Worm (Caenorhabditis elegans) whole organism, young adult: ENCODE results near the gene ZC317.2.

Source experiments
- B0035.1 ChIP-seq: sonication (generic microtip); optimal IDR thresholded peaks from 2 replicates; lab custom pipeline; 2016; ENCODE audit warnings: missing genetic modification characterization, mild to moderate bottlenecking, missing compliant biosample characterization, missing genotype, missing genetic modification reagents
- C06A6.2 ChIP-seq: fragments of 200-800 bp; sonication (Bioruptor generic); conservative IDR thresholded peaks from 2 replicates; pipeline ENCODE4 v1.3.6; 2022; ENCODE audit warnings: missing genetic modification characterization, missing compliant biosample characterization
- F33H1.4 ChIP-seq: fragments of 200-800 bp; sonication (Bioruptor generic); IDR thresholded peaks from 2 replicates; pipeline ENCODE4 v1.3.6; 2022; ENCODE audit warnings: missing genetic modification reagents, missing genetic modification characterization, missing compliant biosample characterization
- F39B2.1 ChIP-seq: fragments of 200-800 bp; sonication (Bioruptor generic); IDR thresholded peaks from 2 replicates; pipeline ENCODE4 v1.3.6; 2022; ENCODE audit warnings: missing genetic modification reagents, missing genetic modification characterization, missing compliant biosample characterization
- F57C9.4 ChIP-seq: sonication (generic microtip); optimal IDR thresholded peaks from 2 replicates; lab custom pipeline; 2017; ENCODE audit warnings: mild to moderate bottlenecking, missing genetic modification characterization, missing compliant biosample characterization
- T26A5.8 ChIP-seq: sonication (generic microtip); optimal IDR thresholded peaks from 2 replicates; lab custom pipeline; 2016; ENCODE audit warnings: missing genetic modification characterization, missing compliant biosample characterization
- Y53G8AR.9 ChIP-seq: fragments of 200-800 bp; sonication (Bioruptor generic); conservative IDR thresholded peaks from 2 replicates; pipeline ENCODE4 v1.3.6; 2022; ENCODE audit warnings: missing genetic modification reagents, missing genetic modification characterization, missing compliant biosample characterization
- ZK185.1 ChIP-seq: sonication (generic microtip); optimal IDR thresholded peaks from 2 replicates; lab custom pipeline; 2016; ENCODE audit warnings: mild to moderate bottlenecking, missing genetic modification characterization, missing compliant biosample characterization; ENCODE audit not compliant: poor library complexity, severe bottlenecking
- athp-1 ChIP-seq: sonication (generic microtip); optimal IDR thresholded peaks from 2 replicates; lab custom pipeline; 2017; ENCODE audit warnings: mild to moderate bottlenecking, missing genetic modification characterization, missing compliant biosample characterization
- bed-1 ChIP-seq: fragments of 200-800 bp; sonication (Bioruptor generic); IDR thresholded peaks from 2 replicates; pipeline ENCODE4 v1.3.6; 2022; ENCODE audit warnings: missing genetic modification reagents, missing genetic modification characterization, missing compliant biosample characterization
- ccch-3 ChIP-seq: fragments of 200-800 bp; sonication (Bioruptor generic); optimal IDR thresholded peaks from 2 replicates; lab custom pipeline; 2018; ENCODE audit warnings: mild to moderate bottlenecking, missing genetic modification characterization, missing compliant biosample characterization
- ceh-40 ChIP-seq: fragments of 200-800 bp; sonication (Bioruptor generic); IDR thresholded peaks from 2 replicates; pipeline ENCODE4 v1.3.6; 2022; ENCODE audit warnings: missing genetic modification characterization, missing compliant biosample characterization
- die-1 ChIP-seq: sonication (generic microtip); optimal IDR thresholded peaks from 2 replicates; lab custom pipeline; 2016; ENCODE audit warnings: missing genotype, mild to moderate bottlenecking, missing genetic modification characterization, missing compliant biosample characterization
- egl-44 ChIP-seq: fragments of 200-800 bp; sonication (Bioruptor generic); IDR thresholded peaks from 2 replicates; pipeline ENCODE4 v1.3.6; 2022; ENCODE audit warnings: missing genetic modification reagents, missing genetic modification characterization, missing compliant biosample characterization
- fkh-3 ChIP-seq: sonication (generic microtip); optimal IDR thresholded peaks from 2 replicates; lab custom pipeline; 2016; ENCODE audit warnings: mild to moderate bottlenecking, missing genetic modification characterization, missing compliant biosample characterization
- him-1 ChIP-seq: sonication (generic microtip); optimal IDR thresholded peaks from 2 replicates; lab custom pipeline; 2016; ENCODE audit warnings: missing genotype, missing genetic modification reagents, missing genetic modification characterization, missing compliant biosample characterization
- hlh-12 ChIP-seq: sonication (generic microtip); optimal IDR thresholded peaks from 2 replicates; lab custom pipeline; 2016; ENCODE audit warnings: missing genetic modification characterization, missing compliant biosample characterization
- hrde-1 ChIP-seq: sonication (generic microtip); optimal IDR thresholded peaks from 2 replicates; lab custom pipeline; 2016; ENCODE audit warnings: missing genetic modification characterization, mild to moderate bottlenecking, missing compliant biosample characterization, moderate library complexity, missing genotype, missing genetic modification reagents, borderline replicate concordance
- let-526 ChIP-seq: fragments of 200-800 bp; sonication (Bioruptor generic); IDR thresholded peaks from 2 replicates; pipeline ENCODE4 v1.3.6; 2022; ENCODE audit warnings: missing genetic modification reagents, missing genetic modification characterization, missing compliant biosample characterization
- lin-26 ChIP-seq: fragments of 200-800 bp; sonication (Bioruptor generic); IDR thresholded peaks from 2 replicates; pipeline ENCODE4 v1.3.6; 2022; ENCODE audit warnings: missing genetic modification reagents, missing genetic modification characterization, missing compliant biosample characterization
- lin-35 ChIP-seq, 3 experiments: fragments of 150-350 bp in 2 of 3; sonication (generic microtip) in 1 of 3; optimal IDR thresholded peaks; 2 replicates each; lab custom pipeline; 2014 to 2018; ENCODE audit warnings: missing biosample characterization in 3 of 3, missing genetic modification characterization in 3 of 3, missing genetic modification reagents in 3 of 3
- lin-40 ChIP-seq: sonication (generic microtip); optimal IDR thresholded peaks from 2 replicates; lab custom pipeline; 2016; ENCODE audit warnings: missing genetic modification characterization, mild to moderate bottlenecking, missing compliant biosample characterization, missing genotype, missing genetic modification reagents
- lir-1 ChIP-seq: fragments of 200-800 bp; sonication (Bioruptor generic); conservative IDR thresholded peaks from 2 replicates; pipeline ENCODE4 v1.3.6; 2022; ENCODE audit warnings: missing genetic modification reagents, missing genetic modification characterization, missing compliant biosample characterization
- lsl-1 ChIP-seq: fragments of 200-800 bp; sonication (Bioruptor generic); optimal IDR thresholded peaks from 2 replicates; lab custom pipeline; 2018; ENCODE audit warnings: mild to moderate bottlenecking, missing genetic modification characterization, moderate library complexity, missing compliant biosample characterization
- lsy-27 ChIP-seq: sonication (generic microtip); optimal IDR thresholded peaks from 2 replicates; lab custom pipeline; 2017; ENCODE audit warnings: missing genetic modification characterization, mild to moderate bottlenecking, missing compliant biosample characterization, antibody characterized with exemption, missing genotype, borderline replicate concordance; ENCODE audit not compliant: insufficient read depth
- mel-28 ChIP-seq: sonication (generic microtip); optimal IDR thresholded peaks from 2 replicates; lab custom pipeline; 2016; ENCODE audit warnings: borderline replicate concordance, mild to moderate bottlenecking, missing genetic modification characterization, missing compliant biosample characterization
- nfya-2 ChIP-seq: fragments of 200-800 bp; sonication (Bioruptor generic); IDR thresholded peaks from 2 replicates; pipeline ENCODE4 v1.3.6; 2022; ENCODE audit warnings: missing genetic modification reagents, missing genetic modification characterization, missing compliant biosample characterization
- nfyb-1 ChIP-seq: fragments of 200-800 bp; sonication (Bioruptor generic); IDR thresholded peaks from 2 replicates; pipeline ENCODE4 v1.3.6; 2022; ENCODE audit warnings: missing genetic modification reagents, missing genetic modification characterization, missing compliant biosample characterization
- nhr-179 ChIP-seq: sonication (generic microtip); optimal IDR thresholded peaks from 2 replicates; lab custom pipeline; 2016; ENCODE audit warnings: mild to moderate bottlenecking, missing genetic modification characterization, missing compliant biosample characterization
- nhr-80 ChIP-seq: sonication (generic microtip); optimal IDR thresholded peaks from 2 replicates; lab custom pipeline; 2016; ENCODE audit warnings: missing genetic modification characterization, missing compliant biosample characterization
- nhr-90 ChIP-seq: sonication (generic microtip); optimal IDR thresholded peaks from 2 replicates; lab custom pipeline; 2016; ENCODE audit warnings: missing genotype, mild to moderate bottlenecking, missing genetic modification characterization, missing compliant biosample characterization
- rec-8 ChIP-seq, 2 experiments: sonication (generic microtip); optimal IDR thresholded peaks; 2 replicates each; lab custom pipeline; 2016; ENCODE audit warnings: mild to moderate bottlenecking in 2 of 2, missing genetic modification characterization in 2 of 2, missing genetic modification reagents in 2 of 2, missing genotype in 2 of 2, missing biosample characterization in 1 of 2, missing compliant biosample characterization in 1 of 2, moderate library complexity in 1 of 2
- snpc-1.1 ChIP-seq: sonication (generic microtip); optimal IDR thresholded peaks from 2 replicates; lab custom pipeline; 2017; ENCODE audit warnings: missing genetic modification characterization, mild to moderate bottlenecking, missing compliant biosample characterization, antibody characterized with exemption, moderate library complexity, missing genotype, missing genetic modification reagents; ENCODE audit not compliant: insufficient read depth
- unc-62 ChIP-seq: fragments of 150-350 bp; optimal IDR thresholded peaks from 2 replicates; lab custom pipeline; 2014; ENCODE audit warnings: missing biosample characterization, missing genetic modification reagents, missing genetic modification characterization
- xnd-1 ChIP-seq: sonication (generic microtip); optimal IDR thresholded peaks from 2 replicates; lab custom pipeline; 2016; ENCODE audit warnings: missing genotype, missing genetic modification reagents, missing genetic modification characterization, missing compliant biosample characterization
- ztf-28 ChIP-seq: fragments of 200-800 bp; sonication (Bioruptor generic); IDR thresholded peaks from 2 replicates; pipeline ENCODE4 v1.3.6; 2022; ENCODE audit warnings: missing genetic modification reagents, missing genetic modification characterization, missing compliant biosample characterization
- ztf-6 ChIP-seq: fragments of 200-800 bp; sonication (Bioruptor generic); IDR thresholded peaks from 2 replicates; pipeline ENCODE4 v1.3.6; 2022; ENCODE audit warnings: missing genetic modification reagents, missing genetic modification characterization, missing compliant biosample characterization

Gene ZC317.2

DNA sequence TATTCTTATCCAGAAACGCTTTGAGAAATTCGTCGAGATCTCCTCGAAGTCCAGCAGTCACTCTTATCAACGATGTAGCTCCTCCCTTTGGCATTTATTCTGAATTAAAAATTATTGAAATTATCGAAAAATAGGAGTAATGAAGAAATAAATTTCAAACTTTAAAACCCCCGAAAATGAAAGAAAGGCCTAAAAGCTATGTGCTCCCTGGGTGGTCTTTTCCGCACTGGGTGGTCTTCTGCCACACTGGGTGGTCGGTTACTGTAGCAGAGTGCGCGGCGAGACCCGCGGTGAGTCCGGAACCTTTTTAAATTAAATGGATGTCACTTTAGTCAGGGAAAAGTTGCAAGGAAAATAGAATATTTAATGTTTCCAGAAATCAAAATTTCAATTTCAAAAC lies 20.8 kb upstream of the ZC317.2 start, which contains the start of gene snpc-1.3:
Gene snpc-1.3, minus strand, starts transcription at position 101 of the 400 bp plus-strand sequence.
- no peak for TF ChIP-seq F33H1.4 (GFP tag; lab: Robert Waterston, UW)
- no peak for TF ChIP-seq ztf-6 (GFP tag; lab: Robert Waterston, UW)
- no peak for TF ChIP-seq nhr-179 (tag; lab: Kevin White, UChicago)
- TF ChIP-seq lin-40 (tag; lab: Kevin White, UChicago), result no peak
- no peak for TF ChIP-seq nhr-90 (tag; lab: Kevin White, UChicago)
- TF ChIP-seq F57C9.4 (tag; lab: Kevin White, UChicago), result no peak
- no peak for TF ChIP-seq athp-1 (tag; lab: Kevin White, UChicago)
- TF ChIP-seq lir-1 (GFP tag; lab: Robert Waterston, UW), result no peak
- TF ChIP-seq ccch-3 (GFP tag; lab: Kevin White, UChicago), result no peak
- TF ChIP-seq bed-1 (GFP tag; lab: Robert Waterston, UW), result no peak
- TF ChIP-seq C06A6.2, result no peak
- no peak for TF ChIP-seq lsy-27 (tag; lab: Kevin White, UChicago)
- TF ChIP-seq F39B2.1, result no peak

DNA sequence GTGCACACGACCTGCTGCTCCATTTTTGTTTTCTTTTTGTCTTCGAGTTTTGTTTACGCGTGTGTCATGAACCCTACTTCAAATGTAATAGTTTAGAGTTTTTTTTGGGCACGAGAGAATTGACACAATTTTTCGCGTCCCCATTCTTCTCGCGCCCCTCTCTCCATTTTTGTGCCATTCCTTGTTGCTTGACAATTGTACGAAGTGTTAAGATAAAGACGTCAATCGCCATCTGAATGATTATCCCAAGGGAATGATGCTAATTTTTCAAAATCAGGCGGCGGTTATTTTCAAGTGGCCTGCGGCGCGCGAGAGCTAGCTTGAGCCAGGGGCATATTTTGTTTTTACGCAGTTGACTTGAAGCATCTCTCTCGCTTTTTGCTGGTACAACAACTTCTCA lies 17.5 kb upstream of the ZC317.2 start:
- TF ChIP-seq hrde-1 (no peak), hlh-12 (no peak), lin-26 (GFP tag; lab: Robert Waterston, UW) (no peak), ceh-40 (GFP tag; lab: Robert Waterston, UW) (no peak), F57C9.4 (tag; lab: Kevin White, UChicago) (no peak), snpc-1.1 (no peak), Y53G8AR.9 (GFP tag; lab: Robert Waterston, UW) (no peak), mel-28 (tag; lab: Kevin White, UChicago) (no peak), let-526 (GFP tag; lab: Robert Waterston, UW) (no peak)

DNA sequence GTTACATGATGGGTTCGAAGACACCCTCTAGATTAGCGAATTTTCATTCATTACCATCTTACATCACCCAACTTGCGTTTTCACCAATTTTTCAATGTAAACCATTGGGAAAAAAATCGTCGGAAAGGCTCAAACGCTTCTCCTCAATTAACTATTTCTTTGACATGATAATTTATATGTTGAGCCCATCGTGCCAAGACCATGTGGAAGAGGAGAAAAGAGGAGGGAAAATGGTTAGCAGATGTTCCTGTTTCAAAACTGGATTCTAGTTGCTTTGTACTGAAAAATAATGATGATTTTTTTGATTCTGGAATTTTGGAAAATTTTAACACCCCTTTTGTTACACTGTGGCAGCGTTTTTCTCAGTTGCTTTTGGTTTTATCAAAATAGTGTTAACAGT lies 15.9 kb upstream of the ZC317.2 start:
- no peak for TF ChIP-seq nhr-80
- TF ChIP-seq, all 124 proteins: peak for 0

DNA sequence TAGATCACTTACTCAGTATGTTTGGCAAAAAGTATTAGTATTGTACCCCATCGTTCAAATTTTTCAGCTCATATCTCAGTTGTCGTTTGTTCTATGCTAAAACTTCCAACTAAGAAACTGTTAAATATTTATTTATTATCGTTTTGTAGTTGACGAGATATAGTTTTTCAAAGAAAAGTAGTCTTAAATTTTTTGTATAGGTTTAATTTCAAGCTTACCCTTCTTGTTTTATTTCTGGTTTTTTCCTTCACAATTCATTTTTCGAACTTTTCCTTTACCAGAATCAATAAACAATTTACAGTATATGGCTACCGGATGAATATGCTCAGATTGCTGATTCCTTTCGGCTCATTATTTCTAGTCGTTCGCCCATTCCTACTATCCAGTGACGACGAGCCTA lies 14.1 kb upstream of the ZC317.2 start, which contains the start of gene F08F3.1:
Gene F08F3.1, plus strand, starts transcription at position 301 of the 400 bp plus-strand sequence.
- TF ChIP-seq nfyb-1 (GFP tag; lab: Robert Waterston, UW), result no peak
- TF ChIP-seq die-1 (tag; lab: Kevin White, UChicago), result no peak
- TF ChIP-seq T26A5.8 (tag; lab: Kevin White, UChicago), result no peak
- no peak for TF ChIP-seq rec-8 (tag; optimal IDR thresholded peaks at IDR 0.05; lab: Kevin White, UChicago)
- TF ChIP-seq ztf-28 (GFP tag; lab: Robert Waterston, UW), result no peak
- no peak for TF ChIP-seq ZK185.1
- no peak for TF ChIP-seq xnd-1 (tag; lab: Kevin White, UChicago)
- TF ChIP-seq lin-35 (GFP tag; optimal IDR thresholded peaks at IDR 0.05; lab: Kevin White, UChicago), result no peak
- no peak for TF ChIP-seq B0035.1 (tag; lab: Kevin White, UChicago)
- no peak for TF ChIP-seq him-1 (tag; lab: Kevin White, UChicago)
- no peak for TF ChIP-seq egl-44
- no peak for TF ChIP-seq nfya-2 (GFP tag; lab: Robert Waterston, UW)
- no peak for TF ChIP-seq Y53G8AR.9 (GFP tag; lab: Robert Waterston, UW)
- TF ChIP-seq fkh-3 (tag; lab: Kevin White, UChicago), result no peak
- no peak for TF ChIP-seq unc-62
- no peak for TF ChIP-seq lsl-1 (GFP tag; lab: Kevin White, UChicago)
- TF ChIP-seq, all 124 proteins: peak for 0
